Fruit fly (Drosophila melanogaster) whole organism, wandering third instar larva: ENCODE data around the gene CG15767.

Source experiments
- Abd-B ChIP-seq: fragments of >200 bp; optimal IDR thresholded peaks from 2 replicates; lab custom pipeline; 2017; ENCODE audit warnings: missing biosample characterization, missing genetic modification characterization
- CG32264 ChIP-seq: fragments of 200-800 bp; sonication (Bioruptor generic); optimal IDR thresholded peaks from 2 replicates; lab custom pipeline; 2016; ENCODE audit warnings: missing biosample characterization, missing genetic modification characterization
- CG9705 ChIP-seq: fragments of 200-800 bp; sonication (Bioruptor generic); optimal IDR thresholded peaks from 2 replicates; lab custom pipeline; 2018; ENCODE audit warnings: missing biosample characterization, mild to moderate bottlenecking, missing genetic modification characterization
- Dfd ChIP-seq: fragments of >200 bp; optimal IDR thresholded peaks from 2 replicates; lab custom pipeline; 2017; ENCODE audit warnings: missing biosample characterization, missing genetic modification characterization
- Hr78 ChIP-seq: fragments of >200 bp; optimal IDR thresholded peaks from 2 replicates; lab custom pipeline; 2017; ENCODE audit warnings: missing biosample characterization, missing genetic modification characterization
- Jra ChIP-seq: sonication (Bioruptor generic); optimal IDR thresholded peaks from 2 replicates; lab custom pipeline; 2016; ENCODE audit warnings: missing biosample characterization, missing genetic modification characterization
- Rel ChIP-seq, 2 experiments: fragments of 200-800 bp; sonication (Bioruptor generic) in 1 of 2; optimal IDR thresholded peaks; 2 replicates in 1 of 2; 3 replicates in 1 of 2; lab custom pipeline; 2016 to 2019; ENCODE audit warnings: mild to moderate bottlenecking in 2 of 2, missing biosample characterization in 2 of 2, missing genetic modification characterization in 2 of 2, moderate library complexity in 1 of 2
- Vsx2 ChIP-seq: fragments of 200-300, 225-300 bp; sonication (Bioruptor generic); optimal IDR thresholded peaks from 2 replicates; lab custom pipeline; 2018; ENCODE audit warnings: missing biosample characterization, missing genetic modification characterization; ENCODE audit not compliant: partially characterized antibody
- br ChIP-seq: fragments of 200-800 bp; sonication (Bioruptor generic); optimal IDR thresholded peaks from 2 replicates; lab custom pipeline; 2016; ENCODE audit warnings: missing biosample characterization, missing genetic modification characterization
- dmrt93B ChIP-seq: fragments of 200-800 bp; sonication (Bioruptor generic); optimal IDR thresholded peaks from 2 replicates; lab custom pipeline; 2018; ENCODE audit warnings: missing biosample characterization, mild to moderate bottlenecking, missing genetic modification characterization
- lola ChIP-seq: fragments of >200 bp; optimal IDR thresholded peaks from 2 replicates; lab custom pipeline; 2017; ENCODE audit warnings: missing biosample characterization, missing genetic modification characterization
- pan ChIP-seq: fragments of >200 bp; optimal IDR thresholded peaks from 2 replicates; lab custom pipeline; 2017
- psq ChIP-seq: fragments of 200-800 bp; sonication (Bioruptor generic); optimal IDR thresholded peaks from 3 replicates; lab custom pipeline; 2017; ENCODE audit warnings: missing biosample characterization, mild to moderate bottlenecking, missing genetic modification characterization, moderate library complexity
- woc ChIP-seq: sonication (Bioruptor generic); optimal IDR thresholded peaks from 2 replicates; lab custom pipeline; 2016; ENCODE audit warnings: missing biosample characterization, mild to moderate bottlenecking, missing genetic modification characterization

DNA sequence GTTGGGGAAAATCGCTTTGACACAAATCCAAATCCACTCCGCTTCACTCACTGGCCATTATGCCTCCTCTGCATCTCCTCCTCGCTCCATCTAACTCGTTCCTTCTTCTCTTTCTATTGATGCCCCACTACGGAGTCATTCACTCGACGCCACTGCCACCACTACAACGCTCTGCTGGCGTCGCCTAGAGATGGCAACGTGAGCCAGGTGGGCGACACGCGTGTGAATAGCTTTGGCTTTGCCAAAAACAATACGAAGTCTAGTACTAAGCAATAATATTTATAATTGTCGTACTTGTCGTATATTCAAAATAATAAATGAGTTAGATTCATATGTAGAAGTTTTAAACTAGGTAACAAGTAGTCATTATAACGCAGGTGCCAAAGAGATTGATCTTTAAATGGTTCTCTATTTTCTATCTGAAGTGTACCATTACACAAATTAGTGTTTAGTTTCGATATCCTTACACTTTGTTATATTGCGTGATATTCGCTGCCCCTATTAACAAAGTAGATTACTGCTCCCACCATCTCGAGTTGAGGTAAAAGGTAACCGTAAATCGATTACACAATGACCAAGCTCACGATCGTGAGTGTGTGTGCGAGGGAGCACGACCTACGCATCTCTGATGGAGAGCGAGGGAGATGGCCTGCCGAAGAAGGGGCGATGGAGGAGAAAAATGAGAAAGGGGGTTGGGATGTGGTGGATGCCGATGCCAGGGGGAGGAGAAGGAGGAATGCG lies 44.1 kb upstream of the CG15767 start:
- TF ChIP-seq CG9705 (GFP tag; lab: Kevin White, UChicago) (no peak), dmrt93B (GFP tag; lab: Kevin White, UChicago) (no peak), pan (lab: Kevin White, UChicago) (no peak), Vsx2 (no peak), CG32264 (GFP tag; lab: Kevin White, UChicago) (no peak), Dfd (GFP tag; lab: Kevin White, UChicago) (no peak), br (GFP tag; lab: Kevin White, UChicago) (peak; percentile 44), Rel (GFP tag; optimal IDR thresholded peaks at IDR 0.05; lab: Kevin White, UChicago) (no peak), Rel (tag; optimal IDR thresholded peaks at IDR 0.05; lab: Kevin White, UChicago) (no peak), psq (GFP tag; lab: Kevin White, UChicago) (no peak), Jra (GFP tag; lab: Kevin White, UChicago) (no peak), lola (GFP tag; lab: Kevin White, UChicago) (no peak), Hr78 (GFP tag; lab: Kevin White, UChicago) (no peak), Abd-B (no peak), woc (peak; percentile 74)
